Worm (Caenorhabditis elegans) whole organism, late embryonic: ENCODE results near the gene K12H6.10.

Source experiments
- ceh-24 ChIP-seq: sonication (generic microtip); optimal IDR thresholded peaks from 2 replicates; lab custom pipeline; 2016; ENCODE audit warnings: mild to moderate bottlenecking, missing genetic modification characterization, missing compliant biosample characterization
- dve-1 ChIP-seq: sonication (generic microtip); optimal IDR thresholded peaks from 2 replicates; lab custom pipeline; 2017; ENCODE audit warnings: antibody characterized with exemption, mild to moderate bottlenecking, missing genetic modification characterization, missing compliant biosample characterization
- elt-4 ChIP-seq: sonication (generic microtip); optimal IDR thresholded peaks from 2 replicates; lab custom pipeline; 2016; ENCODE audit warnings: missing genetic modification characterization, missing compliant biosample characterization
- ets-4 ChIP-seq: sonication (generic microtip); optimal IDR thresholded peaks from 2 replicates; lab custom pipeline; 2016; ENCODE audit warnings: missing genetic modification characterization, missing compliant biosample characterization
- fkh-10 ChIP-seq: fragments of 150-350 bp; optimal IDR thresholded peaks from 2 replicates; lab custom pipeline; 2014; ENCODE audit warnings: missing biosample characterization, missing genetic modification reagents, missing genetic modification characterization
- madf-2 ChIP-seq: sonication (generic microtip); optimal IDR thresholded peaks from 2 replicates; lab custom pipeline; 2017; ENCODE audit warnings: missing genetic modification characterization, missing compliant biosample characterization
- pag-3 ChIP-seq: sonication (generic microtip); optimal IDR thresholded peaks from 2 replicates; lab custom pipeline; 2016; ENCODE audit warnings: missing compliant biosample characterization, missing genetic modification characterization, borderline replicate concordance
- pha-4 ChIP-seq: fragments of 150-350 bp; optimal IDR thresholded peaks from 2 replicates; lab custom pipeline; 2018; ENCODE audit warnings: missing biosample characterization, missing genetic modification reagents, missing genetic modification characterization
- pqm-1 ChIP-seq: sonication (generic microtip); optimal IDR thresholded peaks from 2 replicates; lab custom pipeline; 2016; ENCODE audit warnings: missing genetic modification characterization, missing compliant biosample characterization
- rnt-1 ChIP-seq: sonication (generic microtip); optimal IDR thresholded peaks from 2 replicates; lab custom pipeline; 2016; ENCODE audit warnings: missing genetic modification characterization, missing compliant biosample characterization
- sox-4 ChIP-seq: sonication (generic microtip); optimal IDR thresholded peaks from 2 replicates; lab custom pipeline; 2017; ENCODE audit warnings: mild to moderate bottlenecking, missing genetic modification characterization, inconsistent platforms, missing compliant biosample characterization
- syd-9 ChIP-seq: sonication (generic microtip); optimal IDR thresholded peaks from 2 replicates; lab custom pipeline; 2016; ENCODE audit warnings: mild to moderate bottlenecking, missing genetic modification characterization, moderate library complexity, missing compliant biosample characterization
- unc-3 ChIP-seq, 2 experiments: fragments of 200-800 bp in 1 of 2; sonication (Bioruptor generic) in 1 of 2; sonication (generic microtip) in 1 of 2; conservative IDR thresholded peaks in 1 of 2; optimal IDR thresholded peaks in 1 of 2; 2 replicates each; pipeline versions ENCODE4 v1.3.6 to Lab custom; 2016 to 2022; ENCODE audit warnings: missing compliant biosample characterization in 2 of 2, missing genetic modification characterization in 2 of 2, missing genetic modification reagents in 1 of 2
- unc-55 ChIP-seq: sonication (generic microtip); optimal IDR thresholded peaks from 2 replicates; lab custom pipeline; 2017; ENCODE audit warnings: missing biosample characterization, missing genetic modification reagents, missing genetic modification characterization

DNA sequence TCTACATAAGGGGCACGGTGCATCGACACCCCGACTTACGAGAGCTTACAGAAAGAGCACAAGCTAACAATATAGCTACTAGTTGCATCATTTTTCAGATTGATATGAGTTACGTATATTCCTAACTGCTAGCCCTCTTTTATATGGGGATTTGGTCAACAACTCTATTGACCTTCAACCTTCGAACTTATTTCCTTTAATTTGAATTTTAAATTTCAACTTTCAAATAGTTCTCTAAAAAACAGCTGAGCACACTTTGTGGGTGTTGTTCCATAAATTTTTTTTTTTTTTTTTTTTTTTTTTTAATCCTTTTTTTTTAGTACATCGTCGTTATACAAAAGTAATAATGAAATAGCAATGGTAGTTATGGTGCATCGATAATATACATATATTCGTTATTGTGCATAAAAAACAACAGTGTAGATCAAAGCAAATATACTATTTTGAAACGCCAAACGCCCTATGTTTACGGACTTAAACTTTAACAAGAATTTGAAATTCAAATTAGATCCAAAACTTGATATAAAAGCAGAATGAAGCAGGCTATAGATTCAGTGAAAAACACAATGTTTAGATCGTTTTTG is 44.0 kb downstream of the K12H6.10 start, which contains the start of the genes Y110A2AL.9 and Y110A2AL.3:
- no peak for TF ChIP-seq pag-3
- no peak for TF ChIP-seq ceh-24 (tag; lab: Kevin White, UChicago)
- TF ChIP-seq madf-2, result no peak
- TF ChIP-seq pha-4, result no peak
- no peak for TF ChIP-seq dve-1 (tag; lab: Kevin White, UChicago)
- TF ChIP-seq fkh-10 (GFP tag; lab: Kevin White, UChicago), result no peak
- TF ChIP-seq elt-4 (tag; lab: Kevin White, UChicago), result no peak
- TF ChIP-seq rnt-1 (tag; lab: Kevin White, UChicago), result no peak
- no peak for TF ChIP-seq ets-4 (tag; lab: Kevin White, UChicago)
- TF ChIP-seq sox-4 (tag; lab: Kevin White, UChicago), result no peak
- no peak for TF ChIP-seq unc-55
- no peak for TF ChIP-seq syd-9 (tag; lab: Kevin White, UChicago)
- no peak for TF ChIP-seq unc-3 (GFP tag; conservative IDR thresholded peaks at IDR 0.05; lab: Robert Waterston, UW)
- TF ChIP-seq unc-3 (tag; optimal IDR thresholded peaks at IDR 0.05; lab: Kevin White, UChicago), result no peak
- TF ChIP-seq pqm-1, result no peak
